Worm (Caenorhabditis elegans) whole organism, young adult: ENCODE data around the gene clec-25.

Experiments used
- B0261.1 ChIP-seq: sonication (generic microtip); optimal IDR thresholded peaks from 2 replicates; lab custom pipeline; 2016; ENCODE audit warnings: mild to moderate bottlenecking, missing genetic modification characterization, moderate library complexity, missing compliant biosample characterization
- C17E4.6 ChIP-seq: fragments of 200-800 bp; sonication (Bioruptor generic); IDR thresholded peaks from 2 replicates; pipeline ENCODE4 v1.3.6; 2022; ENCODE audit warnings: missing genetic modification reagents, missing genetic modification characterization, missing compliant biosample characterization
- F33H1.4 ChIP-seq: fragments of 200-800 bp; sonication (Bioruptor generic); IDR thresholded peaks from 2 replicates; pipeline ENCODE4 v1.3.6; 2022; ENCODE audit warnings: missing genetic modification reagents, missing genetic modification characterization, missing compliant biosample characterization
- F39B2.1 ChIP-seq: fragments of 200-800 bp; sonication (Bioruptor generic); IDR thresholded peaks from 2 replicates; pipeline ENCODE4 v1.3.6; 2022; ENCODE audit warnings: missing genetic modification reagents, missing genetic modification characterization, missing compliant biosample characterization
- F49E8.2 ChIP-seq: sonication (generic microtip); optimal IDR thresholded peaks from 3 replicates; lab custom pipeline; 2017; ENCODE audit warnings: missing genetic modification characterization, mild to moderate bottlenecking, missing compliant biosample characterization, antibody characterized with exemption, moderate library complexity; ENCODE audit not compliant: insufficient read depth
- Y53F4B.3 ChIP-seq: fragments of 200-800 bp; sonication (Bioruptor generic); IDR thresholded peaks from 2 replicates; pipeline ENCODE4 v1.3.6; 2022; ENCODE audit warnings: missing genetic modification reagents, missing genetic modification characterization, missing compliant biosample characterization
- Y53G8AR.9 ChIP-seq: fragments of 200-800 bp; sonication (Bioruptor generic); conservative IDR thresholded peaks from 2 replicates; pipeline ENCODE4 v1.3.6; 2022; ENCODE audit warnings: missing genetic modification reagents, missing genetic modification characterization, missing compliant biosample characterization
- Y67H2A.10 ChIP-seq: fragments of 200-800 bp; sonication (Bioruptor generic); conservative IDR thresholded peaks from 2 replicates; pipeline ENCODE4 v1.3.6; 2022; ENCODE audit warnings: missing genetic modification reagents, missing genetic modification characterization, missing compliant biosample characterization
- ZK185.1 ChIP-seq: sonication (generic microtip); optimal IDR thresholded peaks from 2 replicates; lab custom pipeline; 2016; ENCODE audit warnings: mild to moderate bottlenecking, missing genetic modification characterization, missing compliant biosample characterization; ENCODE audit not compliant: poor library complexity, severe bottlenecking
- aptf-3 ChIP-seq: fragments of 200-800 bp; sonication (Bioruptor generic); IDR thresholded peaks from 2 replicates; pipeline ENCODE4 v1.3.6; 2022; ENCODE audit warnings: missing genetic modification characterization, missing compliant biosample characterization
- athp-1 ChIP-seq: sonication (generic microtip); optimal IDR thresholded peaks from 2 replicates; lab custom pipeline; 2017; ENCODE audit warnings: mild to moderate bottlenecking, missing genetic modification characterization, missing compliant biosample characterization
- attf-3 ChIP-seq: fragments of 200-800 bp; sonication (Bioruptor generic); conservative IDR thresholded peaks from 2 replicates; pipeline ENCODE4 v1.3.6; 2022; ENCODE audit warnings: missing genetic modification reagents, missing genetic modification characterization, missing compliant biosample characterization
- attf-5 ChIP-seq: fragments of 200-800 bp; sonication (Bioruptor generic); optimal IDR thresholded peaks from 2 replicates; lab custom pipeline; 2018; ENCODE audit warnings: mild to moderate bottlenecking, missing genetic modification characterization, missing compliant biosample characterization
- attf-6 ChIP-seq: fragments of 200-800 bp; sonication (Bioruptor generic); IDR thresholded peaks from 2 replicates; pipeline ENCODE4 v1.3.6; 2022; ENCODE audit warnings: missing genetic modification reagents, missing genetic modification characterization, missing compliant biosample characterization
- bed-1 ChIP-seq: fragments of 200-800 bp; sonication (Bioruptor generic); IDR thresholded peaks from 2 replicates; pipeline ENCODE4 v1.3.6; 2022; ENCODE audit warnings: missing genetic modification reagents, missing genetic modification characterization, missing compliant biosample characterization
- ceh-58 ChIP-seq: fragments of 200-800 bp; sonication (Bioruptor generic); IDR thresholded peaks from 2 replicates; pipeline ENCODE4 v1.3.6; 2022; ENCODE audit warnings: missing genetic modification characterization, missing compliant biosample characterization
- die-1 ChIP-seq: sonication (generic microtip); optimal IDR thresholded peaks from 2 replicates; lab custom pipeline; 2016; ENCODE audit warnings: missing genotype, mild to moderate bottlenecking, missing genetic modification characterization, missing compliant biosample characterization
- dox-1 ChIP-seq: fragments of 200-800 bp; sonication (Bioruptor generic); IDR thresholded peaks from 2 replicates; pipeline ENCODE4 v1.3.6; 2022; ENCODE audit warnings: missing genetic modification reagents, missing genetic modification characterization, missing compliant biosample characterization
- ets-4 ChIP-seq: fragments of 200-800 bp; sonication (Bioruptor generic); optimal IDR thresholded peaks from 2 replicates; lab custom pipeline; 2018; ENCODE audit warnings: mild to moderate bottlenecking, missing genetic modification characterization, missing compliant biosample characterization
- fkh-3 ChIP-seq: sonication (generic microtip); optimal IDR thresholded peaks from 2 replicates; lab custom pipeline; 2016; ENCODE audit warnings: mild to moderate bottlenecking, missing genetic modification characterization, missing compliant biosample characterization
- him-1 ChIP-seq: sonication (generic microtip); optimal IDR thresholded peaks from 2 replicates; lab custom pipeline; 2016; ENCODE audit warnings: missing genotype, missing genetic modification reagents, missing genetic modification characterization, missing compliant biosample characterization
- hmg-1.2 ChIP-seq: fragments of 200-800 bp; sonication (Bioruptor generic); IDR thresholded peaks from 2 replicates; pipeline ENCODE4 v1.3.6; 2022; ENCODE audit warnings: missing genetic modification reagents, missing genetic modification characterization, missing compliant biosample characterization
- hrde-1 ChIP-seq: sonication (generic microtip); optimal IDR thresholded peaks from 2 replicates; lab custom pipeline; 2016; ENCODE audit warnings: missing genetic modification characterization, mild to moderate bottlenecking, missing compliant biosample characterization, moderate library complexity, missing genotype, missing genetic modification reagents, borderline replicate concordance
- hsf-1 ChIP-seq: fragments of 200-800 bp; sonication (Bioruptor generic); IDR thresholded peaks from 2 replicates; pipeline ENCODE4 v1.3.6; 2022; ENCODE audit warnings: missing genetic modification reagents, missing genetic modification characterization, missing compliant biosample characterization
- lag-1 ChIP-seq: fragments of 200-800 bp; sonication (Bioruptor generic); IDR thresholded peaks from 2 replicates; pipeline ENCODE4 v1.3.6; 2022; ENCODE audit warnings: missing genetic modification reagents, missing genetic modification characterization, missing compliant biosample characterization
- let-526 ChIP-seq: fragments of 200-800 bp; sonication (Bioruptor generic); IDR thresholded peaks from 2 replicates; pipeline ENCODE4 v1.3.6; 2022; ENCODE audit warnings: missing genetic modification reagents, missing genetic modification characterization, missing compliant biosample characterization
- lin-54 ChIP-seq: fragments of 200-800 bp; sonication (Bioruptor generic); optimal IDR thresholded peaks from 2 replicates; lab custom pipeline; 2018; ENCODE audit warnings: mild to moderate bottlenecking, missing genetic modification characterization, missing compliant biosample characterization
- madf-3 ChIP-seq: fragments of 200-800 bp; sonication (Bioruptor generic); IDR thresholded peaks from 2 replicates; pipeline ENCODE4 v1.3.6; 2022; ENCODE audit warnings: missing genetic modification reagents, missing genetic modification characterization, missing compliant biosample characterization
- nfya-1 ChIP-seq: sonication (generic microtip); optimal IDR thresholded peaks from 2 replicates; lab custom pipeline; 2017; ENCODE audit warnings: antibody characterized with exemption, missing compliant biosample characterization, missing genetic modification characterization, borderline replicate concordance; ENCODE audit not compliant: insufficient read depth
- nfya-2 ChIP-seq: fragments of 200-800 bp; sonication (Bioruptor generic); IDR thresholded peaks from 2 replicates; pipeline ENCODE4 v1.3.6; 2022; ENCODE audit warnings: missing genetic modification reagents, missing genetic modification characterization, missing compliant biosample characterization
- nfyb-1 ChIP-seq: fragments of 200-800 bp; sonication (Bioruptor generic); IDR thresholded peaks from 2 replicates; pipeline ENCODE4 v1.3.6; 2022; ENCODE audit warnings: missing genetic modification reagents, missing genetic modification characterization, missing compliant biosample characterization
- nhr-80 ChIP-seq: sonication (generic microtip); optimal IDR thresholded peaks from 2 replicates; lab custom pipeline; 2016; ENCODE audit warnings: missing genetic modification characterization, missing compliant biosample characterization
- rec-8 ChIP-seq, 2 experiments: sonication (generic microtip); optimal IDR thresholded peaks; 2 replicates each; lab custom pipeline; 2016; ENCODE audit warnings: mild to moderate bottlenecking in 2 of 2, missing genetic modification characterization in 2 of 2, missing genetic modification reagents in 2 of 2, missing genotype in 2 of 2, missing biosample characterization in 1 of 2, missing compliant biosample characterization in 1 of 2, moderate library complexity in 1 of 2
- sdz-38 ChIP-seq: sonication (generic microtip); optimal IDR thresholded peaks from 2 replicates; lab custom pipeline; 2016; ENCODE audit warnings: missing genotype, missing genetic modification characterization, missing compliant biosample characterization
- sea-2 ChIP-seq: fragments of 200-800 bp; sonication (Bioruptor generic); IDR thresholded peaks from 2 replicates; pipeline ENCODE4 v1.3.6; 2022; ENCODE audit warnings: missing genetic modification characterization, missing compliant biosample characterization
- snpc-4 ChIP-seq, 5 experiments: fragments of 150-350 bp in 1 of 5; sonication (generic microtip) in 4 of 5; optimal IDR thresholded peaks; 2 replicates each; lab custom pipeline; 2014 to 2018; ENCODE audit warnings: missing genetic modification characterization in 5 of 5, missing biosample characterization in 3 of 5, antibody characterized with exemption in 2 of 5, mild to moderate bottlenecking in 2 of 5, missing compliant biosample characterization in 2 of 5, missing genotype in 2 of 5, moderate library complexity in 2 of 5, missing genetic modification reagents in 1 of 5
- somi-1 ChIP-seq: fragments of 200-800 bp; sonication (Bioruptor generic); optimal IDR thresholded peaks from 2 replicates; lab custom pipeline; 2018; ENCODE audit warnings: mild to moderate bottlenecking, missing genetic modification characterization, missing compliant biosample characterization
- tlf-1 ChIP-seq: fragments of 200-800 bp; sonication (Bioruptor generic); optimal IDR thresholded peaks from 2 replicates; lab custom pipeline; 2018; ENCODE audit warnings: mild to moderate bottlenecking, missing genetic modification characterization, missing compliant biosample characterization
- unc-130 ChIP-seq: sonication (generic microtip); optimal IDR thresholded peaks from 2 replicates; lab custom pipeline; 2016; ENCODE audit warnings: missing genetic modification reagents, missing genetic modification characterization, missing compliant biosample characterization
- zfh-2 ChIP-seq: fragments of 200-800 bp; sonication (Bioruptor generic); conservative IDR thresholded peaks from 2 replicates; pipeline ENCODE4 v1.3.6; 2022; ENCODE audit warnings: missing genetic modification reagents, missing genetic modification characterization, missing compliant biosample characterization
- ztf-22 ChIP-seq: fragments of 200-800 bp; sonication (Bioruptor generic); optimal IDR thresholded peaks from 2 replicates; lab custom pipeline; 2018; ENCODE audit warnings: mild to moderate bottlenecking, missing genetic modification characterization, moderate library complexity, missing compliant biosample characterization

Gene clec-25

DNA sequence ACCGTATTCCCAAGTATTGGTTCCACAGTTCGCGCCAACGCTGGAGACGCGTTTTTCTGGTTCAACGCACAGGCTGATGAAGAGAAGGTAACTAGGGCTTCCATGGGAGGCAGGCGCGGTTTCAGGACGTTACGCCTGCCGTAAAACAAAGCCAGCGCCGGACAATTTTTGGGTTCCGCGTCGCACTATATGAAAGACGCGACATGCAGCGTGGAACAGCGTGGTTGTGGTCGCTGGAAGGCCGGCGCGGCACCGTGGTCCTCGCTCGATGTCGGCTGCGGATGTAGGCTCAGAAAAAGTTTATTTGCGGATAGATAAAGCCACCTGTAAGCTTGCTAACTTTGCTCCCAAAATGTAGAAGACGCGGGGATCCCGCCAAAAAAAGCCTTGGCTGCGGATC is 4.6 kb upstream of the clec-25 start:
- no peak for TF ChIP-seq tlf-1 (GFP tag; lab: Kevin White, UChicago)
- peak; percentile 68 for TF ChIP-seq zfh-2
- 0 out of 2 replicates have a peak, but pooled peaks have one; percentile 39 for TF ChIP-seq nfyb-1
- TF ChIP-seq snpc-4 (GFP tag; optimal IDR thresholded peaks at IDR 0.05; lab: Kevin White, UChicago) = no peak
- peak in 2 of 4 experiments; percentile 47 to 75 for TF ChIP-seq snpc-4 (tag; optimal IDR thresholded peaks at IDR 0.05; lab: Kevin White, UChicago)

DNA sequence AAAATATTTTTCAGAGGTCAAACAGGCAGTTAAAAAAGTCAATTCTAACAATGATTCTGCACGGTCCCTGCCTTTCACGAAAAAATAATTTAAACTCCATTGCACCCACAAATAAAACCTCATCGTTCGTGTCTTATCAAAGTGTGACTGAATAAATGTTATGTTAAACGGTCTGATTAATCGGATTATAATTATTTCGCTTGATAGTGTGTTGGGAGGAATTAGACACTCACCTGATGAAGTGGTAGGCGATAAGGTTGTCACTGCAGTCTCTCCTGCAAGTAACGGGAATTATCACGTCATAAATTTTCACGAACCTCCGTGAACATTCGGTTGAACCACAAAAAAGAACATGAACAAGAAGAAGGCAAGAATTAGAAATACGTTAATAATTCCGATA is 2.8 kb upstream of the clec-25 start:
- no peak for TF ChIP-seq attf-3 (GFP tag; lab: Robert Waterston, UW)
- TF ChIP-seq hsf-1 (GFP tag; lab: Robert Waterston, UW) = no peak
- peak; percentile 72 for TF ChIP-seq nhr-80 (tag; lab: Kevin White, UChicago)
- no peak for TF ChIP-seq bed-1
- TF ChIP-seq lag-1 (GFP tag; lab: Robert Waterston, UW) = no peak
- no peak for TF ChIP-seq attf-5

DNA sequence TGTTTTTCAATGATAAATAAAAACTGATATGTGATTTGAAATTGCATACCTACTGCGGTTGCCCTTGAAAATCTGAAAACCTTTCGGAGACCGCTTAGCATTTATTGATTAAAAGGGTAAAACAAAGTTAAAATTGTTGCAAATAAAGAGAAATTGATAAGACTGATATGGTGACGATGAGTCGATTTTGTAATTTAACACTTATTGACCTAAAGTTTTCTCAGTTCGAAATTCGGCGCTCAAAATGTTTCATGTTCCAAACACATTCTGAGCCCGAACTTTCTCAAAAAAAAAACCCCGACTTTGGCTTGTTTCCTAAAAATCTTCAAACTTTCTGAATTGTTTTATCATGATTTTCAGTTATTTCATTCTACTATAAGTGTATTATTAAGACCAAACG is 2.1 kb upstream of the clec-25 start, which contains the start of gene clec-40:
Gene clec-40 (minus strand): TSS at position 101 of the 400 bp plus-strand sequence.
- TF ChIP-seq hsf-1 (GFP tag; lab: Robert Waterston, UW) = no peak
- TF ChIP-seq fkh-3 (tag; lab: Kevin White, UChicago) = no peak
- no peak for TF ChIP-seq aptf-3 (GFP tag; lab: Robert Waterston, UW)
- TF ChIP-seq him-1 = no peak
- TF ChIP-seq ZK185.1 = no peak
- no peak for TF ChIP-seq Y53G8AR.9 (GFP tag; lab: Robert Waterston, UW)
- no peak for TF ChIP-seq F39B2.1 (GFP tag; lab: Robert Waterston, UW)
- TF ChIP-seq B0261.1 (tag; lab: Kevin White, UChicago) = no peak
- no peak for TF ChIP-seq dox-1 (GFP tag; lab: Robert Waterston, UW)
- no peak for TF ChIP-seq ztf-22 (GFP tag; lab: Kevin White, UChicago)
- no peak for TF ChIP-seq F49E8.2 (tag; lab: Kevin White, UChicago)
- TF ChIP-seq somi-1 (GFP tag; lab: Kevin White, UChicago) = no peak

DNA sequence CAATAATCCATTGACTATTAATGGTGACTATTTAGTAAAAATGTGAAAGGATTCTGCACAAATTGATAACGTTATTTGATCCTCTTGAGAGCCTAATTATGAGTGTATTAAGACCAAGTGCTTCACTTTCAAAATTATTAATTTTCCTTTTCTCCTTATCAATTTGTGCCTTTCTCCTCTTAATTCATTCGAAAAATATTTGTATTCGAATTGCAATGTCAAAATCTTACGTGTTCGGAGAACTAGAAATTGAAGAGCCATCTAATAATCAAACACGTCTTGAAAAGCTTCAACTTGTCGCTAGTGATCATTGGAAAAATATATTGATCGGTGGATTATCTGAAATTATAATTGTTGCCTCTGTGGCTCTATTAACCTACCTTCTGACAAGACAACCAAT is 5.5 kb downstream of the clec-25 start, which contains the start of the genes clec-36 and clec-26:
Gene clec-36 (minus strand): TSS at position 101 of the 400 bp plus-strand sequence.
Gene clec-26 (plus strand): TSS at position 114 of the 400 bp plus-strand sequence.
- no peak for TF ChIP-seq sea-2
- no peak for TF ChIP-seq attf-6 (GFP tag; lab: Robert Waterston, UW)
- no peak for TF ChIP-seq nfya-1 (tag; lab: Kevin White, UChicago)
- TF ChIP-seq nhr-80 (tag; lab: Kevin White, UChicago) = peak; percentile 18
- TF ChIP-seq nfya-2 (GFP tag; lab: Robert Waterston, UW) = no peak

DNA sequence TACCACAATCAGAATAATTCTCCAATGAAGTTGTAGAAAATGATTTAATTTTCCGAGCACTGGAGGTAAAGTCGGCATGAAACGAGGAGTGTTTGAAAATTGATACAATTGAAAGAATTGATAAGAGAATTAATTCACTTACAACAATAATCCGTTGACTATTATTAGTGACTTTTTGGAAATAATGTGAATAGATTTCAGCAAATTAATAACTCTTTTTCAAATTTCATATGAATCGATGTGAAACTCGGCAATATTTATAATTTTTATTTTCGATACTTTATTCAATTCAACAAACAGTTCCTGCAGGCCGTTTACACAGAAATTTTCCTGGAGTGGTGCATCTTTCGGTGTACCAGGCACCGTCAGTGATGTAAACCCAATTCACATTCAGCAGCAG is 9.0 kb downstream of the clec-25 start, which contains the start of gene clec-37:
Gene clec-37 (minus strand): TSS at position 101 of the 400 bp plus-strand sequence.
- no peak for TF ChIP-seq Y67H2A.10 (GFP tag; lab: Robert Waterston, UW)
- no peak for TF ChIP-seq hmg-1.2 (GFP tag; lab: Robert Waterston, UW)
- TF ChIP-seq ceh-58 (GFP tag; lab: Robert Waterston, UW) = no peak
- TF ChIP-seq F33H1.4 = no peak
- no peak for TF ChIP-seq hrde-1
- no peak for TF ChIP-seq let-526 (GFP tag; lab: Robert Waterston, UW)
- no peak for TF ChIP-seq die-1 (tag; lab: Kevin White, UChicago)
- no peak for TF ChIP-seq rec-8 (tag; optimal IDR thresholded peaks at IDR 0.05; lab: Kevin White, UChicago)
- no peak for TF ChIP-seq sdz-38 (tag; lab: Kevin White, UChicago)
- no peak for TF ChIP-seq snpc-4 (GFP tag; optimal IDR thresholded peaks at IDR 0.05; lab: Kevin White, UChicago)
- no peak for TF ChIP-seq snpc-4 (tag; optimal IDR thresholded peaks at IDR 0.05; lab: Kevin White, UChicago)
- no peak for TF ChIP-seq lin-54
- no peak for TF ChIP-seq madf-3 (GFP tag; lab: Robert Waterston, UW)
- no peak for TF ChIP-seq unc-130 (GFP tag; lab: Kevin White, UChicago)
- no peak for TF ChIP-seq Y53F4B.3 (GFP tag; lab: Robert Waterston, UW)
- TF ChIP-seq athp-1 (tag; lab: Kevin White, UChicago) = no peak
- no peak for TF ChIP-seq C17E4.6 (GFP tag; lab: Robert Waterston, UW)
- no peak for TF ChIP-seq ets-4 (GFP tag; lab: Kevin White, UChicago)
- TF ChIP-seq lag-1 (GFP tag; lab: Robert Waterston, UW) = no peak
- TF ChIP-seq nfyb-1 = no peak
